Fruit fly (Drosophila melanogaster) whole organism, embryonic: ENCODE measurements around the gene Twdlalpha.

Experiments used
- Abd-B ChIP-seq: fragments of 200-800 bp; sonication (Bioruptor generic); optimal IDR thresholded peaks from 2 replicates; lab custom pipeline; 2018; ENCODE audit warnings: missing biosample characterization, mild to moderate bottlenecking, missing genetic modification characterization, moderate library complexity
- Adf1 ChIP-seq: fragments of 200-800 bp; sonication (Bioruptor generic); IDR thresholded peaks from 2 replicates; pipeline ENCODE4 v1.3.6; 2022; ENCODE audit warnings: missing biosample characterization, missing genetic modification characterization
- B-H2 ChIP-seq: fragments of 200-800 bp; sonication (Bioruptor generic); optimal IDR thresholded peaks from 2 replicates; lab custom pipeline; 2018; ENCODE audit warnings: missing biosample characterization, mild to moderate bottlenecking, missing genetic modification characterization
- Blimp-1 ChIP-seq: fragments of 200-800 bp; sonication (Bioruptor generic); optimal IDR thresholded peaks from 3 replicates; lab custom pipeline; 2018; ENCODE audit warnings: missing biosample characterization, missing genetic modification characterization, mild to moderate bottlenecking, moderate library complexity, missing genetic modification reagents
- C15 ChIP-seq: fragments of 200-800 bp; sonication (Bioruptor generic); IDR thresholded peaks from 3 replicates; pipeline ENCODE4 v1.3.6; 2022; ENCODE audit warnings: missing biosample characterization, missing genetic modification characterization
- CG10366 ChIP-seq: fragments of 200-800 bp; sonication (Bioruptor generic); IDR thresholded peaks from 2 replicates; pipeline ENCODE4 v1.3.6; 2022; ENCODE audit warnings: missing biosample characterization, missing genetic modification characterization
- CG12391 ChIP-seq: fragments of 200-800 bp; sonication (Bioruptor generic); optimal IDR thresholded peaks from 3 replicates; lab custom pipeline; 2018; ENCODE audit warnings: missing biosample characterization, mild to moderate bottlenecking, missing genetic modification characterization, moderate library complexity
- CG12659 ChIP-seq: fragments of 200-800 bp; sonication (Bioruptor generic); optimal IDR thresholded peaks from 3 replicates; lab custom pipeline; 2017; ENCODE audit warnings: mild to moderate bottlenecking, missing biosample characterization, missing genetic modification reagents, missing genetic modification characterization
- CG13894 ChIP-seq: fragments of 200-800 bp; sonication (Bioruptor generic); optimal IDR thresholded peaks from 3 replicates; lab custom pipeline; 2018; ENCODE audit warnings: missing biosample characterization, mild to moderate bottlenecking, missing genetic modification characterization, moderate library complexity
- CG14050 ChIP-seq: fragments of 200-800 bp; sonication (Bioruptor generic); IDR thresholded peaks from 3 replicates; pipeline ENCODE4 v1.3.6; 2022; ENCODE audit warnings: missing biosample characterization, missing genetic modification characterization
- CG14441 ChIP-seq: fragments of 200-800 bp; sonication (Bioruptor generic); IDR thresholded peaks from 2 replicates; pipeline ENCODE4 v1.3.6; 2022; ENCODE audit warnings: missing biosample characterization, missing genetic modification characterization
- CG1647 ChIP-seq: fragments of 200-800 bp; sonication (Bioruptor generic); optimal IDR thresholded peaks from 3 replicates; lab custom pipeline; 2016; ENCODE audit warnings: missing biosample characterization, missing genetic modification characterization
- CG16779 ChIP-seq: fragments of 200-800 bp; sonication (Bioruptor generic); IDR thresholded peaks from 2 replicates; pipeline ENCODE4 v1.3.6; 2022; ENCODE audit warnings: missing biosample characterization, missing genetic modification characterization
- CG1792 ChIP-seq: fragments of 200-800 bp; sonication (Bioruptor generic); optimal IDR thresholded peaks from 2 replicates; lab custom pipeline; 2016; ENCODE audit warnings: missing biosample characterization, missing genetic modification characterization
- CG4328 ChIP-seq: fragments of 200-800 bp; sonication (Bioruptor generic); optimal IDR thresholded peaks from 3 replicates; lab custom pipeline; 2017; ENCODE audit warnings: missing biosample characterization, missing genetic modification reagents, missing genetic modification characterization
- CG4854 ChIP-seq: fragments of 200-800 bp; sonication (Bioruptor generic); optimal IDR thresholded peaks from 2 replicates; lab custom pipeline; 2016; ENCODE audit warnings: missing biosample characterization, missing genetic modification characterization, inconsistent platforms
- CG9797 ChIP-seq: fragments of 200-800 bp; sonication (Bioruptor generic); optimal IDR thresholded peaks from 3 replicates; lab custom pipeline; 2018; ENCODE audit warnings: missing biosample characterization, mild to moderate bottlenecking, missing genetic modification characterization
- CG9876 ChIP-seq: fragments of 200-800 bp; sonication (Bioruptor generic); optimal IDR thresholded peaks from 2 replicates; lab custom pipeline; 2016; ENCODE audit warnings: missing biosample characterization, missing genetic modification characterization
- CG9932 ChIP-seq: fragments of 200-800 bp; sonication (Bioruptor generic); IDR thresholded peaks from 2 replicates; pipeline ENCODE4 v1.3.6; 2022; ENCODE audit warnings: missing biosample characterization, missing genetic modification characterization
- Deaf1 ChIP-seq: fragments of 200-800 bp; optimal IDR thresholded peaks from 3 replicates; lab custom pipeline; 2019; ENCODE audit warnings: missing biosample characterization, mild to moderate bottlenecking, missing genetic modification characterization, moderate library complexity
- Ets97D ChIP-seq: fragments of 200-800 bp; sonication (Bioruptor generic); optimal IDR thresholded peaks from 3 replicates; lab custom pipeline; 2016; ENCODE audit warnings: missing biosample characterization, missing genetic modification characterization
- Hmr ChIP-seq: fragments of 200-800 bp; sonication (Bioruptor generic); optimal IDR thresholded peaks from 3 replicates; lab custom pipeline; 2017; ENCODE audit warnings: mild to moderate bottlenecking, missing biosample characterization, missing genetic modification reagents, missing genetic modification characterization
- Hsf ChIP-seq: fragments of 200-800 bp; sonication (Bioruptor generic); optimal IDR thresholded peaks from 3 replicates; lab custom pipeline; 2016; ENCODE audit warnings: missing biosample characterization, missing genetic modification characterization
- Med ChIP-seq: fragments of 200-800 bp; sonication (Bioruptor generic); peaks from one replicate; lab custom pipeline; 2016; ENCODE audit warnings: missing biosample characterization, missing genetic modification characterization, mild to moderate bottlenecking, inconsistent platforms, moderate library complexity
- Mrtf ChIP-seq: fragments of 200-800 bp; sonication (Bioruptor generic); IDR thresholded peaks from 3 replicates; pipeline ENCODE4 v1.3.6; 2022; ENCODE audit warnings: missing biosample characterization, missing genetic modification characterization
- Pdp1 ChIP-seq, 2 experiments: fragments of 200-800 bp; sonication (Bioruptor generic); optimal IDR thresholded peaks; 3 replicates each; lab custom pipeline; 2016; ENCODE audit warnings: missing biosample characterization in 2 of 2, missing genetic modification characterization in 2 of 2, mild to moderate bottlenecking in 1 of 2, moderate library complexity in 1 of 2
- Ravus ChIP-seq: fragments of 200-800 bp; sonication (Bioruptor generic); IDR thresholded peaks from 2 replicates; pipeline ENCODE4 v1.3.6; 2022; ENCODE audit warnings: missing biosample characterization, missing genetic modification characterization
- Scr ChIP-seq: fragments of 200-800 bp; sonication (Bioruptor generic); IDR thresholded peaks from 2 replicates; pipeline ENCODE4 v1.3.6; 2022; ENCODE audit warnings: missing biosample characterization, missing genetic modification characterization; ENCODE audit not compliant: partially characterized antibody
- Usf ChIP-seq: fragments of 200-800 bp; sonication (Bioruptor generic); optimal IDR thresholded peaks from 2 replicates; lab custom pipeline; 2017; ENCODE audit warnings: missing genotype, missing biosample characterization, missing genetic modification characterization
- Xbp1 ChIP-seq: fragments of 200-800 bp; sonication (Bioruptor generic); optimal IDR thresholded peaks from 3 replicates; lab custom pipeline; 2016; ENCODE audit warnings: missing biosample characterization, mild to moderate bottlenecking, missing genetic modification characterization
- aop ChIP-seq: fragments of 200-800 bp; sonication (Bioruptor generic); IDR thresholded peaks from 2 replicates; pipeline ENCODE4 v1.3.6; 2022; ENCODE audit warnings: missing biosample characterization, missing genetic modification characterization
- ash1 ChIP-seq: fragments of 200-800 bp; sonication (Bioruptor generic); optimal IDR thresholded peaks from 2 replicates; lab custom pipeline; 2018; ENCODE audit warnings: missing biosample characterization, mild to moderate bottlenecking, missing genetic modification characterization
- cas ChIP-seq: fragments of 200-800 bp; sonication (Bioruptor generic); IDR thresholded peaks from 2 replicates; pipeline ENCODE4 v1.3.6; 2022; ENCODE audit warnings: missing biosample characterization, missing genetic modification characterization
- ci ChIP-seq: fragments of 200-800 bp; sonication (Bioruptor generic); IDR thresholded peaks from 3 replicates; pipeline ENCODE4 v1.3.6; 2022; ENCODE audit warnings: missing biosample characterization, missing genetic modification characterization
- gcm ChIP-seq: fragments of 200-800 bp; sonication (Bioruptor generic); optimal IDR thresholded peaks from 2 replicates; lab custom pipeline; 2019; ENCODE audit warnings: missing biosample characterization, mild to moderate bottlenecking, missing genetic modification characterization, moderate library complexity
- gem ChIP-seq: fragments of 200-800 bp; sonication (Bioruptor generic); optimal IDR thresholded peaks from 2 replicates; lab custom pipeline; 2019; ENCODE audit warnings: missing biosample characterization, mild to moderate bottlenecking, missing genetic modification characterization, moderate library complexity
- lbe ChIP-seq: fragments of 200-800 bp; sonication (Bioruptor generic); optimal IDR thresholded peaks from 2 replicates; lab custom pipeline; 2016; ENCODE audit warnings: missing biosample characterization, mild to moderate bottlenecking, missing genetic modification characterization
- odd ChIP-seq: fragments of 200-800 bp; sonication (Bioruptor generic); optimal IDR thresholded peaks from 2 replicates; lab custom pipeline; 2017; ENCODE audit warnings: missing biosample characterization, mild to moderate bottlenecking, missing genetic modification characterization
- peb ChIP-seq: fragments of 200-800 bp; sonication (Bioruptor generic); IDR thresholded peaks from 2 replicates; pipeline ENCODE4 v1.3.6; 2022; ENCODE audit warnings: missing biosample characterization, missing genetic modification characterization
- ro ChIP-seq: fragments of 200-800 bp; sonication (Bioruptor generic); IDR thresholded peaks from 2 replicates; pipeline ENCODE4 v1.3.6; 2022; ENCODE audit warnings: missing biosample characterization, missing genetic modification characterization
- sens ChIP-seq: fragments of 200-800 bp; sonication (Bioruptor generic); peaks from one replicate; lab custom pipeline; 2016; ENCODE audit warnings: missing biosample characterization, missing genetic modification characterization
- seq ChIP-seq: fragments of 200-800 bp; sonication (Bioruptor generic); IDR thresholded peaks from 2 replicates; pipeline ENCODE4 v1.3.6; 2022; ENCODE audit warnings: missing biosample characterization, missing genetic modification characterization
- tio ChIP-seq: fragments of 200-800 bp; sonication (Bioruptor generic); optimal IDR thresholded peaks from 2 replicates; lab custom pipeline; 2017; ENCODE audit warnings: missing biosample characterization, missing genetic modification characterization, inconsistent platforms
- twi ChIP-seq: fragments of 200-800 bp; optimal IDR thresholded peaks from 2 replicates; lab custom pipeline; 2019; ENCODE audit warnings: missing biosample characterization, mild to moderate bottlenecking, missing genetic modification characterization, moderate library complexity

The Twdlalpha gene

DNA sequence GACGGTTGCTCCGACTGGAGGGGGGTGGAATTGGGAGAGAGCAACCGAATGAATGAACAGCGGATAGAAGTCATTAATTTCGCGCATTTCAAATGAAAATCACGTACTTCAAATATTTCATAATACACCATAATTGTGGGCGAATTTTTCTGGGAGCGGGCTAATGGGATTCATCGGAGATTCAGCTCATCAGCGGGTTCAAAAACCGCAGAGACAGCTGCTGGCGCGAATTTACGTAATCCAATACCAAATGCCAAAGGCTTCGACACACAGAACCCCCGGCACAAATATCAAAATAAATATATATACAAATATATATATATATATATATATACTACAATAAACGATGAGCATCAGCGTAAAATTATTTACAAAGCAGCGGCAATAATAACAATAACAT lies 26.0 kb upstream of the Twdlalpha start:
- no peak for TF ChIP-seq Scr (GFP tag; lab: Robert Waterston, UW)
- TF ChIP-seq CG9797, result no peak
- TF ChIP-seq ash1, result no peak
- no peak for TF ChIP-seq gcm (GFP tag; lab: Kevin White, UChicago)
- TF ChIP-seq Hsf (GFP tag; lab: Kevin White, UChicago), result no peak
- TF ChIP-seq Med (GFP tag; lab: Kevin White, UChicago), result no peak
- TF ChIP-seq Xbp1, result no peak
- no peak for TF ChIP-seq Abd-B (GFP tag; lab: Kevin White, UChicago)
- TF ChIP-seq CG1647 (GFP tag; lab: Kevin White, UChicago), result no peak
- TF ChIP-seq, all 482 proteins: peak for 0

DNA sequence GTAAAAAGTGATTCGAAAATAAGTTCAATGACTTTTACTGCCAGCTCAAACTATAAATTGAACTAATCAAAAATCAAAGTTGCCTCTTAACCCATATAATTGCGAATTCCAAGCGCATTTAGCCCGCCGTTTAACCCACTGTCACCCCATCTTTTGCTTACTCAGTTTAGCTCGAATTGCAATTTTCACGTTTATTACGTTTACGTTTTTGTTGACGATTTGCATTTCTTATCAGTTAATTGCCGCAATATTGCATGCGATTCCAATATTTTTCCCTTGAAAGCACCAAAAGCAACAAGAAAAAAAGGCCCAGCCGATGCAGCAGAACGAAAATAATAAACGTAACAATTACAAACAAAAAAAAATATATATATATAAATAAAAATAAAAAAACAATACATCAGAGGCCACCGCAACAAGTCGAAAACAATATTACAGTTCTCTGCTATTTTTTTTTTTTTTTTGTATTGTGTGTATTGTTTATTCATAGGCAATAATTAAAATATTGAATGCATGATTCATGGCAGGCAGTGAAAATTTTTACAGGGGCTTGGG lies 24.4 kb upstream of the Twdlalpha start:
- TF ChIP-seq peb (no peak), lbe (GFP tag; lab: Kevin White, UChicago) (peak; percentile 6), Hmr (GFP tag; lab: Kevin White, UChicago) (no peak)

DNA sequence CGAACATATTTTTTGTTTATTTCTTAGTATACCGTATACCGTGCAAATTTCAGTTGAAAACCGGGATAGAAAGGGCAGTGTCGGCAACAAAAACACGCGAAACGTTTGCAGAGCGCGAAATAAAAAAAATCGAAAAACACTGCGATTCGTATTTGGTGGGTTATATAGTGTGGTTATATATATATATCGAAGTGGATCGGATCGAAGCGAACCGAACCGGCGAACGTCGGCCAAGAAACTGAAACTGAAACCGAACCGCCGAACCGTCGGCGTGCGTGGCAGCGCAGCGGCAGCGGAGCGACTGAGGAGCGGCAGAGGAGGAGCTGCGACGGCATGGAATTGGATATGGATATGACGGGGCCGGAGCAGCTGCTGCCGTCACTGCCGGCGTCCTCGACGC lies 21.5 kb upstream of the Twdlalpha start, which contains the start of the genes CG32572 and CG34325:
Gene CG32572, plus strand, starts transcription at position 16 of the 400 bp plus-strand sequence.
Gene CG34325, minus strand, starts transcription at position 244 of the 400 bp plus-strand sequence.
- TF ChIP-seq Adf1 (peak; percentile 91), CG16779 (0 out of 2 replicates have a peak, but pooled peaks have one; percentile 8), aop (GFP tag; lab: Robert Waterston, UW) (no peak), Deaf1 (tag; lab: Kevin White, UChicago) (peak; percentile 73), CG14050 (GFP tag; lab: Robert Waterston, UW) (peak; percentile 54; the same call in 1 of the 3 replicates), sens (GFP tag; lab: Kevin White, UChicago) (peak; percentile 17), Mrtf (GFP tag; lab: Robert Waterston, UW) (no peak), Med (GFP tag; lab: Kevin White, UChicago) (peak; percentile 11), CG13894 (tag; lab: Kevin White, UChicago) (peak; percentile 2), odd (GFP tag; lab: Kevin White, UChicago) (no peak), cas (GFP tag; lab: Robert Waterston, UW) (no peak), Ravus (GFP tag; lab: Robert Waterston, UW) (no peak), gem (tag; lab: Kevin White, UChicago) (no peak), B-H2 (GFP tag; lab: Kevin White, UChicago) (no peak), CG1792 (no peak), seq (GFP tag; lab: Robert Waterston, UW) (no peak), CG9876 (GFP tag; lab: Kevin White, UChicago) (no peak), CG10366 (GFP tag; lab: Robert Waterston, UW) (no peak), Ets97D (GFP tag; lab: Kevin White, UChicago) (no peak), ci (0 out of 3 replicates have a peak, but pooled peaks have one; percentile 16), CG4854 (GFP tag; lab: Kevin White, UChicago) (no peak), CG12391 (tag; lab: Kevin White, UChicago) (no peak)

DNA sequence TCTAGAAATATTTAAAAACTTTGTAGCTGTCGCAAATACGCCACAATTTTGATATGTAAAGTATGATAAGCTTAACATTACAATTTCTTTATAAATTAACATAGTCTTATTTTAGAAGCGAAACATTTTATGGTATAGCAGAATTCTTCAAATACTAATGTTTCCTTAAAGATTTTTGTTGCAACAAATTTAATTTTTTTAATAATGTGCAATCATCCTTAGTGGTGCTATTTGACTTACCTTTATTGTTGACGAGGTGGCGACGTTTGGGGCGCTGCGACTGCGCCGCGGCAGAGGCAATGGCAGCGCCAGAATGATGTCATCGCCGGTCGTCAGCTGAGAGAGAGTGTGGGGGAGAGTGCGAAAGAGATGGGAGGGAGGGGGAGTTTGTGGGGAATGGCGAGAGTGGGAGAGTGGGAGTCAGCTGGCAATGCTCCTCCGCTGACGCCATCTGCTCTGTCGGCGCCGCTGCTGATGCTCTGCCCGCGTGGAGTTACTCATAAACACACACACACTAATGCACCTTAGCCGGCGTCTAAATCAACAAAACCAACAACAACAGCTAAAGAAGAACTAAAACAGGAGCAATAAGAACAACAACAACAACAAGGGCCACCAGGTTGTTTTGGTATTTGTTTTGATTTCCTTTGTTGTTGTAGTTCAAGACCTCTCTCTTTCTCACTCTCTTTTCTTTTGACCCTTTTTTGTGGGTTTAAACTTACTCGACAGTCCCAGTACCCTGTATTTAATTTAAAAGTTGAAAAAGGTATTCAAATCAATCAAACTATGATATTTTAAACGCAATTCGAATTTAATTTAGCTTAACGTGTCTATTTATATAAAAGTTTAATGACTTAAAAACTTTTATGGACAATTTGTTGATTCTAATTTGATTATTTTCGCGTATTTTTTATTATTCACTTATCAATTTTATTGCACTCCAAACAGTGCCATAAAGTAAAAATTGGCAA lies 19.2 kb upstream of the Twdlalpha start:
- TF ChIP-seq Pdp1 (GFP tag; optimal IDR thresholded peaks at IDR 0.05; lab: Kevin White, UChicago) (peak; percentile 34 to 35), CG14441 (peak; percentile 48), CG4328 (GFP tag; lab: Kevin White, UChicago) (no peak), twi (tag; lab: Kevin White, UChicago) (peak; percentile 57), tio (GFP tag; lab: Kevin White, UChicago) (peak; percentile 73), CG9932 (GFP tag; lab: Robert Waterston, UW) (peak; percentile 66), C15 (GFP tag; lab: Robert Waterston, UW) (no peak), ro (peak; percentile 26; the same call in 1 of the 2 replicates), CG12659 (peak; percentile 80), ash1 (no peak), Blimp-1 (peak; percentile 52), Usf (GFP tag; lab: Kevin White, UChicago) (peak; percentile 49)
